Worm (Caenorhabditis elegans): ENCODE data around the gene clec-142.

Gene clec-142

ce11 chrII:8248745-8249144, 29.7 kb upstream of the clec-142 start, which contains the start of the genes F35C11.2 and F35C11.4:
Gene F35C11.2, minus strand, starts transcription at chrII:8248834.
Gene F35C11.4, plus strand, starts transcription at chrII:8249004.
- TF ChIP-seq mdl-1 (tag; optimal IDR thresholded peaks at IDR 0.05) (no peak), nhr-71 (tag; optimal IDR thresholded peaks at IDR 0.05) (no peak), lin-14 (GFP tag; optimal IDR thresholded peaks at IDR 0.05) (peak; percentile 1), lin-35 (GFP tag; optimal IDR thresholded peaks at IDR 0.05) (peak in 1 of 2 experiments; percentile 17), unc-98 (GFP tag; IDR thresholded peaks at IDR 0.05) (no peak), mep-1 (tag; optimal IDR thresholded peaks at IDR 0.05) (no peak), blmp-1 (tag; optimal IDR thresholded peaks at IDR 0.05) (no peak), elt-2 (tag; optimal IDR thresholded peaks at IDR 0.05) (peak; percentile 60), ztf-4 (tag; optimal IDR thresholded peaks at IDR 0.05) (no peak), nhr-19 (GFP tag; conservative IDR thresholded peaks at IDR 0.05) (no peak), dsc-1 (tag; optimal IDR thresholded peaks at IDR 0.05) (no peak), aly-2 (tag; optimal IDR thresholded peaks at IDR 0.05) (no peak), isw-1 (GFP tag; IDR thresholded peaks at IDR 0.05) (no peak), ceh-88 (GFP tag; IDR thresholded peaks at IDR 0.05) (no peak), lin-13 (GFP tag; optimal IDR thresholded peaks at IDR 0.05) (no peak), efl-1 (optimal IDR thresholded peaks at IDR 0.05) (no peak), efl-1 (GFP tag; optimal IDR thresholded peaks at IDR 0.05 in 1 of 2) (peak in 1 of 2 experiments; percentile 85), nhr-12 (tag; optimal IDR thresholded peaks at IDR 0.05) (no peak), C34B4.2 (tag; optimal IDR thresholded peaks at IDR 0.05) (no peak), lin-15B (tag; optimal IDR thresholded peaks at IDR 0.05) (no peak), nhr-47 (tag; optimal IDR thresholded peaks at IDR 0.05) (no peak)

- TF ChIP-seq nhr-20 (tag; optimal IDR thresholded peaks at IDR 0.05) (no peak), lsy-2 (tag; optimal IDR thresholded peaks at IDR 0.05) (no peak), elt-2 (tag; optimal IDR thresholded peaks at IDR 0.05) (peak; percentile 36)
Measured at ce11 chrII:8249710-8250109, 28.8 kb upstream of the clec-142 start.

ce11 chrII:8253160-8253793, 25.2 kb upstream of the clec-142 start, which contains the start of gene F35C11.5:
Gene F35C11.5, plus strand, starts transcription at chrII:8253743.
- TF ChIP-seq fos-1 (tag; optimal IDR thresholded peaks at IDR 0.05) (no peak), sox-4 (tag; optimal IDR thresholded peaks at IDR 0.05) (no peak), unc-86 (tag; optimal IDR thresholded peaks at IDR 0.05) (no peak), fkh-10 (GFP tag; optimal IDR thresholded peaks at IDR 0.05) (no peak), lin-15B (tag; optimal IDR thresholded peaks at IDR 0.05) (no peak), rnt-1 (tag; optimal IDR thresholded peaks at IDR 0.05) (no peak), ama-1 (optimal IDR thresholded peaks at IDR 0.05) (no peak), fkh-4 (tag; optimal IDR thresholded peaks at IDR 0.05; ENCODE audit: borderline replicate concordance) (no peak), lin-35 (GFP tag; optimal IDR thresholded peaks at IDR 0.05) (no peak), C04F5.9 (tag; optimal IDR thresholded peaks at IDR 0.05) (no peak), ceh-82 (tag; optimal IDR thresholded peaks at IDR 0.05) (no peak), nhr-76 (tag; optimal IDR thresholded peaks at IDR 0.05) (no peak), snu-23 (GFP tag; optimal IDR thresholded peaks at IDR 0.05) (no peak), jun-1 (tag; optimal IDR thresholded peaks at IDR 0.05) (no peak), ceh-90 (tag; optimal IDR thresholded peaks at IDR 0.05) (no peak), irx-1 (tag; optimal IDR thresholded peaks at IDR 0.05) (no peak)

- TF ChIP-seq ceh-8 (GFP tag; optimal IDR thresholded peaks at IDR 0.05) (no peak), lin-14 (GFP tag; optimal IDR thresholded peaks at IDR 0.05) (no peak), C16A3.4 (tag; optimal IDR thresholded peaks at IDR 0.05) (no peak), egl-27 (tag; optimal IDR thresholded peaks at IDR 0.05) (no peak), dpl-1 (GFP tag; optimal IDR thresholded peaks at IDR 0.05) (no peak), nhr-77 (tag; optimal IDR thresholded peaks at IDR 0.05) (no peak), jun-1 (tag; optimal IDR thresholded peaks at IDR 0.05) (no peak), swsn-7 (tag; optimal IDR thresholded peaks at IDR 0.05) (no peak), grh-1 (GFP tag; IDR thresholded peaks at IDR 0.05) (no peak), nhr-12 (tag; optimal IDR thresholded peaks at IDR 0.05) (no peak), nhr-84 (tag; optimal IDR thresholded peaks at IDR 0.05) (no peak), nhr-11 (tag; optimal IDR thresholded peaks at IDR 0.05) (no peak), nhr-237 (tag; optimal IDR thresholded peaks at IDR 0.05) (no peak), pag-3 (tag; optimal IDR thresholded peaks at IDR 0.05; ENCODE audit: borderline replicate concordance, insufficient read depth) (no peak), tbx-2 (tag; optimal IDR thresholded peaks at IDR 0.05) (no peak), nhr-19 (GFP tag; conservative IDR thresholded peaks at IDR 0.05) (no peak), irx-1 (tag; optimal IDR thresholded peaks at IDR 0.05) (no peak)
Measured at ce11 chrII:8256013-8256412, 22.5 kb upstream of the clec-142 start, which contains the start of gene F35C11.7. Gene F35C11.7, plus strand, starts transcription at chrII:8256313.
